Worm (Caenorhabditis elegans) whole organism, young adult: ENCODE data around the gene F36H5.9.

Experiments used
- T07F8.4 ChIP-seq: sonication (generic microtip); optimal IDR thresholded peaks from 2 replicates; lab custom pipeline; 2016; ENCODE audit warnings: mild to moderate bottlenecking, missing genetic modification characterization, moderate library complexity, missing compliant biosample characterization
- ama-1 ChIP-seq, 3 experiments: fragments of 150-350 bp in 1 of 3; sonication (generic microtip) in 2 of 3; optimal IDR thresholded peaks; 2 replicates each; lab custom pipeline; 2014 to 2018; ENCODE audit warnings: missing biosample characterization in 2 of 3, missing genetic modification characterization in 2 of 3, missing genetic modification reagents in 2 of 3
- attf-6 ChIP-seq: fragments of 200-800 bp; sonication (Bioruptor generic); IDR thresholded peaks from 2 replicates; pipeline ENCODE4 v1.3.6; 2022; ENCODE audit warnings: missing genetic modification reagents, missing genetic modification characterization, missing compliant biosample characterization
- bed-1 ChIP-seq: fragments of 200-800 bp; sonication (Bioruptor generic); IDR thresholded peaks from 2 replicates; pipeline ENCODE4 v1.3.6; 2022; ENCODE audit warnings: missing genetic modification reagents, missing genetic modification characterization, missing compliant biosample characterization
- ceh-40 ChIP-seq: fragments of 200-800 bp; sonication (Bioruptor generic); IDR thresholded peaks from 2 replicates; pipeline ENCODE4 v1.3.6; 2022; ENCODE audit warnings: missing genetic modification characterization, missing compliant biosample characterization
- ceh-91 ChIP-seq: fragments of 200-800 bp; sonication (Bioruptor generic); IDR thresholded peaks from 2 replicates; pipeline ENCODE4 v1.3.6; 2022; ENCODE audit warnings: missing genetic modification reagents, missing genetic modification characterization, missing compliant biosample characterization
- efl-1 ChIP-seq: fragments of 150-350 bp; optimal IDR thresholded peaks from 2 replicates; lab custom pipeline; 2014; ENCODE audit warnings: missing biosample characterization, missing genetic modification reagents, missing genetic modification characterization
- ets-4 ChIP-seq: fragments of 200-800 bp; sonication (Bioruptor generic); optimal IDR thresholded peaks from 2 replicates; lab custom pipeline; 2018; ENCODE audit warnings: mild to moderate bottlenecking, missing genetic modification characterization, missing compliant biosample characterization
- him-1 ChIP-seq: sonication (generic microtip); optimal IDR thresholded peaks from 2 replicates; lab custom pipeline; 2016; ENCODE audit warnings: missing genotype, missing genetic modification reagents, missing genetic modification characterization, missing compliant biosample characterization
- hrde-1 ChIP-seq: sonication (generic microtip); optimal IDR thresholded peaks from 2 replicates; lab custom pipeline; 2016; ENCODE audit warnings: missing genetic modification characterization, mild to moderate bottlenecking, missing compliant biosample characterization, moderate library complexity, missing genotype, missing genetic modification reagents, borderline replicate concordance
- somi-1 ChIP-seq: fragments of 200-800 bp; sonication (Bioruptor generic); optimal IDR thresholded peaks from 2 replicates; lab custom pipeline; 2018; ENCODE audit warnings: mild to moderate bottlenecking, missing genetic modification characterization, missing compliant biosample characterization
- unc-130 ChIP-seq: sonication (generic microtip); optimal IDR thresholded peaks from 2 replicates; lab custom pipeline; 2016; ENCODE audit warnings: missing genetic modification reagents, missing genetic modification characterization, missing compliant biosample characterization
- zim-3 ChIP-seq: sonication (generic microtip); optimal IDR thresholded peaks from 2 replicates; lab custom pipeline; 2017; ENCODE audit warnings: mild to moderate bottlenecking, missing genetic modification characterization, moderate library complexity, missing compliant biosample characterization
- ztf-22 ChIP-seq: fragments of 200-800 bp; sonication (Bioruptor generic); optimal IDR thresholded peaks from 2 replicates; lab custom pipeline; 2018; ENCODE audit warnings: mild to moderate bottlenecking, missing genetic modification characterization, moderate library complexity, missing compliant biosample characterization

DNA sequence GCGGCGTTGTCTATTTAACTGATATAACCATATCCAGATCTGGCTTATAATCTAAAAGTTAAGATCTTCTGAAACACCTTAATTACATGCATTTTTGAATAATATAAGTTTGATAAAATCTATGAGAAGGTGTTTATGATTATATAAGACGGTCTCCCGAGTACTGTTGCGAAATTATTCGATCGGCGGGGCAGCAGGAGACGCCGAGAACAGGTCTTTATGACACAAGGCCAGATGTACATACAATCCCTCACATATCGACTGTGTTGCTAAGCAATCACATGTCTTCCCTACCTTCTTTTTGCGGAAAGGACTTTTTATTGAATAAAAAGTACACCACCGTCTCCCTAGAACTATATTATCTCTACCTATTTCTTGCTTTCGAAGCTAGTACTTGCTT is 3.7 kb upstream of the F36H5.9 start, which contains the start of gene fbxb-53:
- no peak for TF ChIP-seq ceh-91 (GFP tag; lab: Robert Waterston, UW)
- TF ChIP-seq T07F8.4, result no peak
- TF ChIP-seq ztf-22 (GFP tag; lab: Kevin White, UChicago), result no peak
- TF ChIP-seq efl-1 (GFP tag; lab: Kevin White, UChicago), result no peak
- no peak for TF ChIP-seq hrde-1
- no peak for TF ChIP-seq unc-130 (GFP tag; lab: Kevin White, UChicago)
- TF ChIP-seq ama-1 (optimal IDR thresholded peaks at IDR 0.05; lab: Kevin White, UChicago), result no peak
- no peak for TF ChIP-seq ama-1 (GFP tag; optimal IDR thresholded peaks at IDR 0.05; lab: Kevin White, UChicago)
- no peak for TF ChIP-seq bed-1 (GFP tag; lab: Robert Waterston, UW)
- no peak for TF ChIP-seq ceh-40 (GFP tag; lab: Robert Waterston, UW)
- TF ChIP-seq attf-6 (GFP tag; lab: Robert Waterston, UW), result no peak
- TF ChIP-seq zim-3, result no peak
- no peak for TF ChIP-seq him-1
- TF ChIP-seq ets-4, result no peak
- no peak for TF ChIP-seq somi-1 (GFP tag; lab: Kevin White, UChicago)
